Worm (Caenorhabditis elegans) whole organism, L4 larva: ENCODE measurements around the gene cyp-14A2.

ENCODE experiments used
- ama-1 ChIP-seq: fragments of 150-350 bp; optimal IDR thresholded peaks from 2 replicates; lab custom pipeline; 2014; ENCODE audit warnings: inconsistent platforms, mixed read lengths
- fos-1 ChIP-seq: fragments of 150-350 bp; optimal IDR thresholded peaks from 2 replicates; lab custom pipeline; 2014; ENCODE audit warnings: missing biosample characterization, missing genetic modification characterization
- rbr-2 ChIP-seq: sonication (generic microtip); optimal IDR thresholded peaks from 2 replicates; lab custom pipeline; 2016; ENCODE audit warnings: missing genotype, missing genetic modification characterization, missing compliant biosample characterization

DNA sequence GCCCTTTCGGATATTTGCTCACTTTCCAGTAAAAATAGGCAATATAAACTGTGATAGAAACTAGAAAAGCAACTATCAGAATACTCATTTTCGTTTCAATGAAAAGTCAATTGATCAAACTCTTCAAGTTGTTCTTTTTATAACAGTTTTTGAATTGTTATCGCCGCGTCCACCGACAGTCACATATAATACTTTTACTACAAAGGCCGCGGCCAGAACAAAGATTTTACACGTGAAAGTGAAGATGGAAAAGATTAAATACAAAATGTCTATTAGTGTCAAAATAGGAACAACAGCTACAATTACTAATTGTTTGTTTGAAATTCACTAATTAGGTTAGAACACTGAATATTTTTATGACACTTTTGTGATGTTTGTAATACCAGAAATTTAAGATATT lies at the start of gene cyp-14A2:
- TF ChIP-seq ama-1 (lab: Kevin White, UChicago) (no peak), fos-1 (tag; lab: Kevin White, UChicago) (no peak), rbr-2 (tag; lab: Kevin White, UChicago) (no peak)
